Worm (Caenorhabditis elegans) whole organism, L4 larva: Measurements from ENCODE around the gene tag-234.
"Not testable (repeated sequence)": the region's sequence is repeated elsewhere in the genome, so short reads cannot be mapped to it uniquely, and the experiment has no call there.

Experiments used
- Y105C5A.15 ChIP-seq: fragments of 200-800 bp; sonication (Bioruptor generic); IDR thresholded peaks from 2 replicates; pipeline ENCODE4 v1.3.6; 2022; ENCODE audit warnings: missing genetic modification characterization, missing compliant biosample characterization
- ceh-82 ChIP-seq: sonication (generic microtip); optimal IDR thresholded peaks from 2 replicates; lab custom pipeline; 2017; ENCODE audit warnings: missing biosample characterization, missing genetic modification characterization
- hlh-30 ChIP-seq: sonication (generic microtip); optimal IDR thresholded peaks from 2 replicates; lab custom pipeline; 2017; ENCODE audit warnings: antibody characterized with exemption, mild to moderate bottlenecking, missing genetic modification characterization, missing compliant biosample characterization; ENCODE audit not compliant: insufficient read depth
- jun-1 ChIP-seq: fragments of 150-350 bp; optimal IDR thresholded peaks from 2 replicates; lab custom pipeline; 2014; ENCODE audit warnings: missing biosample characterization, missing genetic modification reagents, missing genetic modification characterization
- mdl-1 ChIP-seq, 2 experiments: fragments of 150-350 bp in 1 of 2; sonication (generic microtip) in 1 of 2; optimal IDR thresholded peaks; 2 replicates each; lab custom pipeline; 2014 to 2017; ENCODE audit warnings: missing biosample characterization in 2 of 2, missing genetic modification characterization in 2 of 2
- nhr-11 ChIP-seq: fragments of 150-350 bp; optimal IDR thresholded peaks from 2 replicates; lab custom pipeline; 2014; ENCODE audit warnings: missing biosample characterization, missing genetic modification characterization
- unc-39 ChIP-seq: sonication (generic microtip); optimal IDR thresholded peaks from 2 replicates; lab custom pipeline; 2017; ENCODE audit warnings: missing biosample characterization, missing genetic modification characterization

DNA sequence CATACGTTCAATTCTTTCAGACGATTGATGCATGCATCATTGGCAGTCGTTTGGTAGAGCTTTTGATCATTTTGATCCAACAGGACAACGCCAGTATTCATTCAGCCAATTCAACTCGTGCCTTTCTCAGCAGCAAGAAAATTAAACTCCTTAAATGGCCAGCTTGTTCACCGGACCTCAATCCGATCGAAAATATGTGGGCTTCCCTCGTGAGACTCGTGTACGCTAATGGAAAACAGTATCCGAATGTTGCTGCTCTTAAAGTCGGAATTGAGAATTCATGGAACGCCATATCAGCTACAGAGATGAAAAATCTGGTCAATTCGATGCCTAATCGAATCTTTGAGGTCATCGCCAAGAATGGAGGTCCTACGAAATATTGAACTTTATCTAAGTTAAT is 48.6 kb upstream of the tag-234 start, which contains the start of gene wago-5:
- TF ChIP-seq Y105C5A.15; mdl-1 (tag; optimal IDR thresholded peaks at IDR 0.05; lab: Kevin White, UChicago); ceh-82 (tag; lab: Kevin White, UChicago); unc-39 (tag; lab: Kevin White, UChicago); nhr-11 (tag; lab: Kevin White, UChicago); hlh-30; jun-1 (tag; lab: Kevin White, UChicago): not testable (repeated sequence)
